Worm (Caenorhabditis elegans) whole organism, L4/young adult: ENCODE measurements around the gene fbxa-208.

Experiments used
- W03F9.2 ChIP-seq: fragments of 150-350 bp; optimal IDR thresholded peaks from 2 replicates; lab custom pipeline; 2014; ENCODE audit warnings: missing biosample characterization, missing genetic modification characterization
- dao-5 ChIP-seq: sonication (generic microtip); optimal IDR thresholded peaks from 2 replicates; lab custom pipeline; 2016; ENCODE audit warnings: missing genotype, missing genetic modification characterization, moderate library complexity, missing compliant biosample characterization
- him-1 ChIP-seq: sonication (generic microtip); optimal IDR thresholded peaks from 2 replicates; lab custom pipeline; 2016; ENCODE audit warnings: missing genotype, missing genetic modification reagents, missing genetic modification characterization, missing compliant biosample characterization

The fbxa-208 gene

ce11 chrIII:1273655-1274328 lies 17.2 kb downstream of the fbxa-208 start, which contains the start of gene fbxa-29:
fbxa-29 (minus strand) TSS chrIII:1273705.
- TF ChIP-seq him-1 (tag; lab: Kevin White, UChicago) (no peak), dao-5 (no peak), W03F9.2 (no peak)

ce11 chrIII:1275513-1275912 lies 18.9 kb downstream of the fbxa-208 start, which contains the start of gene fbxa-30:
fbxa-30 (minus strand) TSS chrIII:1275613.
- TF ChIP-seq W03F9.2 (no peak), him-1 (tag; lab: Kevin White, UChicago) (no peak), dao-5 (no peak)

ce11 chrIII:1279197-1279596 lies 22.6 kb downstream of the fbxa-208 start:
- no peak for TF ChIP-seq dao-5
- TF ChIP-seq him-1 (tag; lab: Kevin White, UChicago), result no peak
- no peak for TF ChIP-seq W03F9.2

ce11 chrIII:1284584-1285046 lies 28.0 kb downstream of the fbxa-208 start, which contains the start of gene fbxa-37:
fbxa-37 (plus strand) TSS chrIII:1284996.
- TF ChIP-seq W03F9.2, result no peak
- TF ChIP-seq him-1 (tag; lab: Kevin White, UChicago), result no peak
- no peak for TF ChIP-seq dao-5

ce11 chrIII:1288473-1289056 lies 31.9 kb downstream of the fbxa-208 start, which contains the start of gene fbxa-50:
fbxa-50 (minus strand) TSS chrIII:1288523.
- TF ChIP-seq dao-5 (no peak), W03F9.2 (no peak), him-1 (tag; lab: Kevin White, UChicago) (no peak)

- TF ChIP-seq him-1 (tag; lab: Kevin White, UChicago) (no peak), dao-5 (no peak), W03F9.2 (no peak)
These were observed 32.5 kb downstream of the fbxa-208 start for ce11 chrIII:1289139-1289538.

ce11 chrIII:1293135-1293534 lies 36.5 kb downstream of the fbxa-208 start, which contains the start of gene fbxa-36:
fbxa-36 (minus strand) TSS chrIII:1293235.
- no peak for TF ChIP-seq W03F9.2

ce11 chrIII:1295149-1295716 lies 38.6 kb downstream of the fbxa-208 start, which contains the start of gene fbxa-35:
fbxa-35 (plus strand) TSS chrIII:1295666.
- TF ChIP-seq him-1 (tag; lab: Kevin White, UChicago) (no peak), dao-5 (no peak), W03F9.2 (no peak)

ce11 chrIII:1297604-1298003 lies 41.0 kb downstream of the fbxa-208 start, which contains the start of gene fbxa-28:
fbxa-28 (plus strand) TSS chrIII:1297904.
- TF ChIP-seq him-1 (tag; lab: Kevin White, UChicago) (no peak), dao-5 (no peak), W03F9.2 (no peak)

ce11 chrIII:1303414-1303813 lies 46.8 kb downstream of the fbxa-208 start, which contains the start of gene fbxa-75:
fbxa-75 (plus strand) TSS chrIII:1303714.
- no peak for TF ChIP-seq dao-5
- TF ChIP-seq him-1 (tag; lab: Kevin White, UChicago), result no peak
- no peak for TF ChIP-seq W03F9.2

- TF ChIP-seq him-1 (tag; lab: Kevin White, UChicago) (no peak), dao-5 (no peak), W03F9.2 (no peak)
These were observed 50.7 kb downstream of the fbxa-208 start for ce11 chrIII:1307333-1307732.

- TF ChIP-seq W03F9.2 (no peak), dao-5 (no peak), him-1 (tag; lab: Kevin White, UChicago) (no peak)
These were observed 51.6 kb downstream of the fbxa-208 start, which contains the start of gene fbxa-79 for ce11 chrIII:1308209-1308608. fbxa-79 (minus strand) TSS chrIII:1308294.

- TF ChIP-seq W03F9.2 (no peak), dao-5 (no peak), him-1 (tag; lab: Kevin White, UChicago) (no peak)
These were observed 52.3 kb downstream of the fbxa-208 start, which contains the start of gene Y82E9BL.12 for ce11 chrIII:1308887-1309286. Y82E9BL.12 (plus strand) TSS chrIII:1309187.
